Fruit fly (Drosophila melanogaster) whole organism, embryonic: ENCODE results near the gene Tfb5.

Experiments
- B-H1 ChIP-seq: fragments of 200-800 bp; sonication (Bioruptor generic); IDR thresholded peaks from 3 replicates; pipeline ENCODE4 v1.3.6; 2022; ENCODE audit warnings: missing biosample characterization, missing genetic modification characterization
- CG11560 ChIP-seq: fragments of 200-800 bp; sonication (Bioruptor generic); IDR thresholded peaks from 3 replicates; pipeline ENCODE4 v1.3.6; 2022; ENCODE audit warnings: missing biosample characterization, missing genetic modification characterization
- CG11695 ChIP-seq: fragments of 200-800 bp; sonication (Bioruptor generic); IDR thresholded peaks from 3 replicates; pipeline ENCODE4 v1.3.6; 2022; ENCODE audit warnings: missing biosample characterization, missing genetic modification characterization
- CG11723 ChIP-seq: fragments of 200-800 bp; sonication (Bioruptor generic); optimal IDR thresholded peaks from 2 replicates; lab custom pipeline; 2017; ENCODE audit warnings: missing biosample characterization, mild to moderate bottlenecking, missing genetic modification characterization
- CG12155 ChIP-seq: fragments of 200-800 bp; sonication (Bioruptor generic); optimal IDR thresholded peaks from 3 replicates; lab custom pipeline; 2016; ENCODE audit warnings: missing biosample characterization, missing genetic modification characterization
- CG16815 ChIP-seq: fragments of 200-800 bp; sonication (Bioruptor generic); optimal IDR thresholded peaks from 3 replicates; lab custom pipeline; 2017; ENCODE audit warnings: missing biosample characterization, mild to moderate bottlenecking, missing genetic modification characterization
- CG17385 ChIP-seq: fragments of 200-800 bp; sonication (Bioruptor generic); optimal IDR thresholded peaks from 3 replicates; lab custom pipeline; 2018; ENCODE audit warnings: missing biosample characterization, mild to moderate bottlenecking, missing genetic modification characterization
- CG1792 ChIP-seq: fragments of 200-800 bp; sonication (Bioruptor generic); optimal IDR thresholded peaks from 2 replicates; lab custom pipeline; 2016; ENCODE audit warnings: missing biosample characterization, missing genetic modification characterization
- CG2116 ChIP-seq: fragments of 200-800 bp; sonication (Bioruptor generic); optimal IDR thresholded peaks from 3 replicates; lab custom pipeline; 2018; ENCODE audit warnings: missing biosample characterization, mild to moderate bottlenecking, missing genetic modification characterization
- CG3407 ChIP-seq: fragments of 200-800 bp; sonication (Bioruptor generic); optimal IDR thresholded peaks from 2 replicates; lab custom pipeline; 2018; ENCODE audit warnings: missing biosample characterization, mild to moderate bottlenecking, missing genetic modification characterization
- CG3995 ChIP-seq: fragments of 200-800 bp; sonication (Bioruptor generic); optimal IDR thresholded peaks from 3 replicates; lab custom pipeline; 2016; ENCODE audit warnings: missing biosample characterization, missing genetic modification characterization
- CG4617 ChIP-seq: fragments of 200-800 bp; sonication (Bioruptor generic); optimal IDR thresholded peaks from 3 replicates; lab custom pipeline; 2016; ENCODE audit warnings: missing biosample characterization, missing genetic modification characterization, borderline replicate concordance
- CG6791 ChIP-seq: fragments of 200-800 bp; sonication (Bioruptor generic); IDR thresholded peaks from 3 replicates; pipeline ENCODE4 v1.3.6; 2022; ENCODE audit warnings: missing biosample characterization, missing genetic modification characterization; ENCODE audit not compliant: partially characterized antibody
- CG7987 ChIP-seq: fragments of 200-800 bp; sonication (Bioruptor generic); optimal IDR thresholded peaks from 2 replicates; lab custom pipeline; 2018; ENCODE audit warnings: missing biosample characterization, mild to moderate bottlenecking, missing genetic modification characterization, moderate library complexity
- CG8388 ChIP-seq: fragments of 200-800 bp; sonication (Bioruptor generic); optimal IDR thresholded peaks from 2 replicates; lab custom pipeline; 2019; ENCODE audit warnings: missing biosample characterization, mild to moderate bottlenecking, missing genetic modification characterization, moderate library complexity
- CG8944 ChIP-seq: fragments of 200-800 bp; sonication (Bioruptor generic); optimal IDR thresholded peaks from 3 replicates; lab custom pipeline; 2016; ENCODE audit warnings: missing biosample characterization, missing genetic modification characterization
- CG9609 ChIP-seq: fragments of 200-800 bp; sonication (Bioruptor generic); optimal IDR thresholded peaks from 3 replicates; lab custom pipeline; 2016; ENCODE audit warnings: missing biosample characterization, missing genetic modification characterization
- Camta ChIP-seq: fragments of 200-800 bp; sonication (Bioruptor generic); optimal IDR thresholded peaks from 2 replicates; lab custom pipeline; 2016; ENCODE audit warnings: missing biosample characterization, missing genetic modification characterization
- Ets97D ChIP-seq: fragments of 200-800 bp; sonication (Bioruptor generic); optimal IDR thresholded peaks from 3 replicates; lab custom pipeline; 2016; ENCODE audit warnings: missing biosample characterization, missing genetic modification characterization
- MESR4 ChIP-seq: fragments of 200-800 bp; sonication (Bioruptor generic); optimal IDR thresholded peaks from 2 replicates; lab custom pipeline; 2018; ENCODE audit warnings: missing biosample characterization, mild to moderate bottlenecking, missing genetic modification characterization, moderate library complexity
- Mes4 ChIP-seq: fragments of 200-800 bp; sonication (Bioruptor generic); optimal IDR thresholded peaks from 2 replicates; lab custom pipeline; 2016; ENCODE audit warnings: missing biosample characterization, missing genetic modification characterization
- Neu2 ChIP-seq: fragments of 200-800 bp; sonication (Bioruptor generic); optimal IDR thresholded peaks from 3 replicates; lab custom pipeline; 2016; ENCODE audit warnings: missing biosample characterization, missing genetic modification characterization, borderline replicate concordance
- Oaz ChIP-seq: fragments of 200-800 bp; sonication (Bioruptor generic); IDR thresholded peaks from 2 replicates; pipeline ENCODE4 v1.3.6; 2022; ENCODE audit warnings: missing biosample characterization, missing genetic modification characterization
- PHDP ChIP-seq: fragments of 200-800 bp; sonication (Bioruptor generic); optimal IDR thresholded peaks from 3 replicates; lab custom pipeline; 2018; ENCODE audit warnings: missing biosample characterization, mild to moderate bottlenecking, missing genetic modification characterization, moderate library complexity
- Pdp1 ChIP-seq, 2 experiments: fragments of 200-800 bp; sonication (Bioruptor generic); optimal IDR thresholded peaks; 3 replicates each; lab custom pipeline; 2016; ENCODE audit warnings: missing biosample characterization in 2 of 2, missing genetic modification characterization in 2 of 2, mild to moderate bottlenecking in 1 of 2, moderate library complexity in 1 of 2
- Ptx1 ChIP-seq: fragments of 200-800 bp; sonication (Bioruptor generic); IDR thresholded peaks from 2 replicates; pipeline ENCODE4 v1.3.6; 2022; ENCODE audit warnings: missing biosample characterization, missing genetic modification characterization
- Rx ChIP-seq: fragments of 200-800 bp; sonication (Bioruptor generic); IDR thresholded peaks from 2 replicates; pipeline ENCODE4 v1.3.6; 2022; ENCODE audit warnings: missing biosample characterization, missing genetic modification characterization
- Sry-β ChIP-seq: fragments of 200-800 bp; sonication (Bioruptor generic); optimal IDR thresholded peaks from 2 replicates; lab custom pipeline; 2018; ENCODE audit warnings: missing biosample characterization, mild to moderate bottlenecking, missing genetic modification characterization, moderate library complexity
- Xbp1 ChIP-seq: fragments of 200-800 bp; sonication (Bioruptor generic); optimal IDR thresholded peaks from 3 replicates; lab custom pipeline; 2016; ENCODE audit warnings: missing biosample characterization, mild to moderate bottlenecking, missing genetic modification characterization
- ac ChIP-seq: fragments of 200-800 bp; sonication (Bioruptor generic); optimal IDR thresholded peaks from 3 replicates; lab custom pipeline; 2017; ENCODE audit warnings: missing biosample characterization, mild to moderate bottlenecking, missing genetic modification characterization
- ara ChIP-seq: fragments of 200-800 bp; sonication (Bioruptor generic); IDR thresholded peaks from 2 replicates; pipeline ENCODE4 v1.3.6; 2022; ENCODE audit warnings: missing biosample characterization, missing genetic modification characterization
- ash1 ChIP-seq: fragments of 200-800 bp; sonication (Bioruptor generic); optimal IDR thresholded peaks from 2 replicates; lab custom pipeline; 2018; ENCODE audit warnings: missing biosample characterization, mild to moderate bottlenecking, missing genetic modification characterization
- az2 ChIP-seq: fragments of 200-800 bp; sonication (Bioruptor generic); optimal IDR thresholded peaks from 3 replicates; lab custom pipeline; 2016; ENCODE audit warnings: missing biosample characterization, missing genetic modification characterization
- cas ChIP-seq: fragments of 200-800 bp; sonication (Bioruptor generic); IDR thresholded peaks from 2 replicates; pipeline ENCODE4 v1.3.6; 2022; ENCODE audit warnings: missing biosample characterization, missing genetic modification characterization
- croc ChIP-seq: fragments of 200-800 bp; sonication (Bioruptor generic); conservative IDR thresholded peaks from 3 replicates; pipeline ENCODE4 v1.3.6; 2022; ENCODE audit warnings: missing biosample characterization, missing genetic modification characterization
- crp ChIP-seq, 2 experiments: fragments of 200-800 bp; sonication (Bioruptor generic); optimal IDR thresholded peaks; 2 replicates in 1 of 2; 3 replicates in 1 of 2; lab custom pipeline; 2017; ENCODE audit warnings: missing biosample characterization in 2 of 2, missing genetic modification characterization in 2 of 2, mild to moderate bottlenecking in 1 of 2, moderate library complexity in 1 of 2
- insv ChIP-seq, 2 experiments: fragments of 200-800 bp; sonication (Bioruptor generic); optimal IDR thresholded peaks; 3 replicates each; lab custom pipeline; 2016 to 2018; ENCODE audit warnings: missing biosample characterization in 2 of 2, missing genetic modification characterization in 2 of 2
- jumu ChIP-seq: fragments of 200-800 bp; sonication (Bioruptor generic); optimal IDR thresholded peaks from 3 replicates; lab custom pipeline; 2016; ENCODE audit warnings: missing biosample characterization, missing genetic modification characterization
- kni ChIP-seq: fragments of 200-800 bp; sonication (Bioruptor generic); optimal IDR thresholded peaks from 3 replicates; lab custom pipeline; 2017; ENCODE audit warnings: mild to moderate bottlenecking, missing biosample characterization, missing genetic modification reagents, missing genetic modification characterization
- maf-S ChIP-seq: fragments of 200-800 bp; sonication (Bioruptor generic); optimal IDR thresholded peaks from 2 replicates; lab custom pipeline; 2016; ENCODE audit warnings: missing biosample characterization, missing genetic modification characterization
- ranshi ChIP-seq: fragments of 200-800 bp; sonication (Bioruptor generic); IDR thresholded peaks from 2 replicates; pipeline ENCODE4 v1.3.6; 2022; ENCODE audit warnings: missing biosample characterization, missing genetic modification characterization
- row ChIP-seq: fragments of 200-800 bp; sonication (Bioruptor generic); IDR thresholded peaks from 3 replicates; pipeline ENCODE4 v1.3.6; 2022; ENCODE audit warnings: missing biosample characterization, missing genetic modification characterization
- salm ChIP-seq: fragments of 200-800 bp; sonication (Bioruptor generic); optimal IDR thresholded peaks from 2 replicates; lab custom pipeline; 2018; ENCODE audit warnings: missing biosample characterization, mild to moderate bottlenecking, missing genetic modification characterization
- sim ChIP-seq: fragments of 200-800 bp; sonication (Bioruptor generic); IDR thresholded peaks from 2 replicates; pipeline ENCODE4 v1.3.6; 2022; ENCODE audit warnings: missing biosample characterization, missing genetic modification characterization
- slbo ChIP-seq: fragments of 200-800 bp; sonication (Bioruptor generic); IDR thresholded peaks from 2 replicates; pipeline ENCODE4 v1.3.6; 2022; ENCODE audit warnings: missing biosample characterization, missing genetic modification characterization
- sna ChIP-seq: fragments of 200-800 bp; sonication (Bioruptor generic); IDR thresholded peaks from 2 replicates; pipeline ENCODE4 v1.3.6; 2022; ENCODE audit warnings: missing biosample characterization, missing genetic modification characterization; ENCODE audit not compliant: partially characterized antibody
- tgo ChIP-seq: fragments of 200-800 bp; sonication (Bioruptor generic); IDR thresholded peaks from 3 replicates; pipeline ENCODE4 v1.3.6; 2022; ENCODE audit warnings: missing biosample characterization, missing genetic modification characterization
- trh ChIP-seq: fragments of 200-800 bp; sonication (Bioruptor generic); optimal IDR thresholded peaks from 2 replicates; lab custom pipeline; 2016; ENCODE audit warnings: missing biosample characterization, missing genetic modification characterization
- twi ChIP-seq: fragments of 200-800 bp; optimal IDR thresholded peaks from 2 replicates; lab custom pipeline; 2019; ENCODE audit warnings: missing biosample characterization, mild to moderate bottlenecking, missing genetic modification characterization, moderate library complexity
- zfh2 ChIP-seq: fragments of 200-800 bp; sonication (Bioruptor generic); optimal IDR thresholded peaks from 2 replicates; lab custom pipeline; 2016; ENCODE audit warnings: missing biosample characterization, missing genetic modification characterization

Tfb5 gene

DNA sequence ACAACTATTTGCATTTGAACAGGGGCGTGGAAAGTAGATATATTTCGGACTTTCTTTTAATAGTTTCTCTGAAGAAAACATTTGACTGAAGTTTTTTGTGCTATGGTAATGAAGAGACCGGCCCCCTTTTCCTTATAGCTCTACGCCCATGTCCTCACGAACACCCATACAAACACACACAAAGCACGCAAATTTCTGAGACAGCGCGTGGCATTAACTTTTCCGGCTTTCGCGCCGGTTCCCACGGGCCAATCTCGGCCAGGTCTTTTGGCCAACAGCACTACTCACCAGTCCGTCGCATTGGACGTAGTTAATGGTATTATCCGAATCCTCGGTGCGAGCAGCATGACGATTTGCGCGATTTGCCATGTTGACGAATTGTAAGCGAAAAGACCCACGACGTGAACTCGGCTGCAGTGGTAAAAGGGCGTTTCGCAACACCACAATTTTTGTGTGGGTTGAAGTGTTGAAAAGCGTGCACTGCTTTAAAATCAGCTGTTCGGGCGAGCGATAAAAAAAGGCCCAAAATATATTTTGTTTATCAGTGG lies 41.8 kb upstream of the Tfb5 start, which contains the start of gene senju (continued):
- TF ChIP-seq sim (GFP tag; lab: Robert Waterston, UW) (peak; percentile 62; the same call in 1 of the 2 replicates), CG8944 (GFP tag; lab: Kevin White, UChicago) (peak; percentile 93), CG11560 (no peak), kni (GFP tag; lab: Kevin White, UChicago) (peak; percentile 81), CG17385 (GFP tag; lab: Kevin White, UChicago) (peak; percentile 83), CG11695 (peak; percentile 74), Rx (GFP tag; lab: Robert Waterston, UW) (peak; percentile 87), Mes4 (GFP tag; lab: Kevin White, UChicago) (peak; percentile 70), ranshi (GFP tag; lab: Robert Waterston, UW) (peak; percentile 85), B-H1 (GFP tag; lab: Robert Waterston, UW) (peak; percentile 73), tgo (GFP tag; lab: Robert Waterston, UW) (peak; percentile 82), CG3407 (peak; percentile 66), Xbp1 (peak; percentile 88), CG7987 (peak; percentile 93), row (GFP tag; lab: Robert Waterston, UW) (peak; percentile 73), ara (GFP tag; lab: Robert Waterston, UW) (peak; percentile 79), CG2116 (GFP tag; lab: Kevin White, UChicago) (peak; percentile 67), slbo (peak; percentile 83), jumu (GFP tag; lab: Kevin White, UChicago) (peak; percentile 89), croc (peak; percentile 27; the same call in 1 of the 3 replicates), sna (no peak), Ptx1 (GFP tag; lab: Robert Waterston, UW) (peak; percentile 84), insv (GFP tag; optimal IDR thresholded peaks at IDR 0.05; lab: Kevin White, UChicago) (peak in 1 of 2 experiments; percentile 64), Ets97D (GFP tag; lab: Kevin White, UChicago) (peak; percentile 93), Camta (peak; percentile 77), CG4617 (GFP tag; lab: Kevin White, UChicago) (peak; percentile 95), zfh2 (peak; percentile 90), maf-S (GFP tag; lab: Kevin White, UChicago) (peak; percentile 65), CG8388 (peak; percentile 81), twi (tag; lab: Kevin White, UChicago) (peak; percentile 48), CG16815 (GFP tag; lab: Kevin White, UChicago) (peak; percentile 73), PHDP (peak; percentile 87), Sry-β (GFP tag; lab: Kevin White, UChicago) (no peak), trh (GFP tag; lab: Kevin White, UChicago) (peak; percentile 21), CG1792 (GFP tag; lab: Kevin White, UChicago) (peak; percentile 60), Pdp1 (GFP tag; optimal IDR thresholded peaks at IDR 0.05; lab: Kevin White, UChicago) (peak; percentile 79 to 80), Oaz (GFP tag; lab: Robert Waterston, UW) (0 out of 2 replicates have a peak, but pooled peaks have one; percentile 30), CG3995 (peak; percentile 56), cas (GFP tag; lab: Robert Waterston, UW) (peak; percentile 54; the same call in 1 of the 2 replicates), CG12155 (GFP tag; lab: Kevin White, UChicago) (peak; percentile 85), ac (GFP tag; lab: Kevin White, UChicago) (peak; percentile 15), Neu2 (GFP tag; lab: Kevin White, UChicago) (no peak), az2 (GFP tag; lab: Kevin White, UChicago) (peak; percentile 88), MESR4 (GFP tag; lab: Kevin White, UChicago) (peak; percentile 99), salm (tag; lab: Kevin White, UChicago) (peak; percentile 47), CG6791 (peak; percentile 54), crp (GFP tag; optimal IDR thresholded peaks at IDR 0.05; lab: Kevin White, UChicago) (peak; percentile 92 to 99), CG11723 (peak; percentile 81), ash1 (GFP tag; lab: Kevin White, UChicago) (peak; percentile 74), CG9609 (GFP tag; lab: Kevin White, UChicago) (peak; percentile 87)
